Fruit fly (Drosophila melanogaster): ENCODE measurements around the gene Rim.

The Rim gene

dm6 chr3R:17825806-17826583 lies 90.4 kb downstream of the Rim start (continued):
- TF ChIP-seq cad (GFP tag; optimal IDR thresholded peaks at IDR 0.05) (peak; percentile 73), dmrt11E (tag; optimal IDR thresholded peaks at IDR 0.05) (peak; percentile 12), CG2712 (tag; optimal IDR thresholded peaks at IDR 0.05) (peak; percentile 14), CG4404 (GFP tag; IDR thresholded peaks at IDR 0.05) (peak; percentile 42; the same call in 1 of the 2 replicates), twi (tag; optimal IDR thresholded peaks at IDR 0.05) (peak; percentile 27), CG14710 (tag; optimal IDR thresholded peaks at IDR 0.05) (peak; percentile 4), CG9437 (GFP tag; optimal IDR thresholded peaks at IDR 0.05) (no peak), CG10979 (tag; optimal IDR thresholded peaks at IDR 0.05) (peak; percentile 21), CG9727 (GFP tag; optimal IDR thresholded peaks at IDR 0.05) (peak; percentile 40)
